Fruit fly (Drosophila melanogaster): ENCODE measurements around the gene CG10097.

dm6 chr3R:12345989-12346388 lies 49.8 kb downstream of the CG10097 start:
- TF ChIP-seq CG7963 (GFP tag; IDR thresholded peaks at IDR 0.05; ENCODE audit: partially characterized antibody) (no peak), CG9215 (GFP tag; IDR thresholded peaks at IDR 0.05) (no peak), tx (GFP tag; optimal IDR thresholded peaks at IDR 0.05) (no peak), p53 (GFP tag; optimal IDR thresholded peaks at IDR 0.05) (no peak), CG14014 (GFP tag; IDR thresholded peaks at IDR 0.05) (no peak), Ssrp (tag; optimal IDR thresholded peaks at IDR 0.05) (no peak), CG10366 (GFP tag; IDR thresholded peaks at IDR 0.05) (no peak), mirr (GFP tag; optimal IDR thresholded peaks at IDR 0.05) (no peak), da (GFP tag; optimal IDR thresholded peaks at IDR 0.05) (no peak), Neu2 (GFP tag; optimal IDR thresholded peaks at IDR 0.05; ENCODE audit: borderline replicate concordance) (no peak), CG12104 (GFP tag; optimal IDR thresholded peaks at IDR 0.05) (peak; percentile 12), zfh2 (GFP tag; optimal IDR thresholded peaks at IDR 0.05) (no peak), Kr (GFP tag; optimal IDR thresholded peaks at IDR 0.05) (no peak), CG8359 (GFP tag; optimal IDR thresholded peaks at IDR 0.05; ENCODE audit: borderline replicate concordance) (no peak)
